Worm (Caenorhabditis elegans): ENCODE measurements around the gene srh-118.

srh-118 gene

DNA sequence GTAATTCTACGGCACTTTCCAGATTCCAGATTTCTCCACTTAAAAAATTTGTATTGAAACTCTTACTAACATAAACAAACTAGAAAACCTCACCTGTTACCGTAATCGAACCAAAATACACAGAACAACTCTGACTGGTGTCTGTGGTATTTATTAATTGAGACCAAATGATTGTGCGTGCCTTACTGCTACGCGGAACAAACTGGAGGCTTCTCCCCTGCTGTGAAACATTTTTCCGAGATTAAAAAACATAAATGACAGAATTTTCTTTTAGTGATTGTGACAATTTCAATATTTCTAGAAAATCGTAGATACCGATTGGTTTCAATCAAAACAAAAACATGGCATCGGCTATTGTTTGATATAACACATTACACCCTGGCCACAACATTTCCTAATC is 46.1 kb downstream of the srh-118 start:
- TF ChIP-seq egl-27 (tag; optimal IDR thresholded peaks at IDR 0.05) (no peak), lir-3 (tag; optimal IDR thresholded peaks at IDR 0.05; ENCODE audit: poor library complexity) (no peak), ces-1 (GFP tag; optimal IDR thresholded peaks at IDR 0.05) (no peak), pax-3 (tag; optimal IDR thresholded peaks at IDR 0.05) (no peak), nhr-90 (tag; optimal IDR thresholded peaks at IDR 0.05; ENCODE audit: poor library complexity) (no peak), fkh-4 (tag; optimal IDR thresholded peaks at IDR 0.05; ENCODE audit: borderline replicate concordance) (no peak), nhr-84 (tag; optimal IDR thresholded peaks at IDR 0.05) (no peak), sup-37 (GFP tag; optimal IDR thresholded peaks at IDR 0.05) (no peak), unc-130 (tag; optimal IDR thresholded peaks at IDR 0.05) (no peak), fkh-8 (tag; optimal IDR thresholded peaks at IDR 0.05) (no peak), alr-1 (tag; optimal IDR thresholded peaks at IDR 0.05; ENCODE audit: borderline replicate concordance) (no peak), nhr-11 (tag; optimal IDR thresholded peaks at IDR 0.05) (no peak), nhr-47 (tag; optimal IDR thresholded peaks at IDR 0.05) (no peak), nhr-20 (tag; optimal IDR thresholded peaks at IDR 0.05) (no peak), ceh-8 (GFP tag; optimal IDR thresholded peaks at IDR 0.05) (no peak), zag-1 (tag; optimal IDR thresholded peaks at IDR 0.05) (no peak), nhr-19 (GFP tag; conservative IDR thresholded peaks at IDR 0.05) (no peak), snpc-4 (tag; optimal IDR thresholded peaks at IDR 0.05) (no peak)
